Worm (Caenorhabditis elegans) whole organism, L4 larva: ENCODE measurements around the gene F10G2.1.

ENCODE experiments used
- ama-1 ChIP-seq: fragments of 150-350 bp; optimal IDR thresholded peaks from 2 replicates; lab custom pipeline; 2014; ENCODE audit warnings: inconsistent platforms, mixed read lengths
- lsy-2 ChIP-seq, 2 experiments: fragments of 150-350 bp in 1 of 2; sonication (generic microtip) in 1 of 2; optimal IDR thresholded peaks; 2 replicates each; lab custom pipeline; 2014 to 2017; ENCODE audit warnings: missing biosample characterization in 2 of 2, missing genetic modification characterization in 2 of 2
- mxl-2 ChIP-seq: fragments of 200-800 bp; sonication (Bioruptor generic); conservative IDR thresholded peaks from 2 replicates; pipeline ENCODE4 v1.3.6; 2022; ENCODE audit warnings: missing genetic modification reagents, missing genetic modification characterization, missing compliant biosample characterization
- nhr-28 ChIP-seq: fragments of 150-350 bp; optimal IDR thresholded peaks from 2 replicates; lab custom pipeline; 2014; ENCODE audit warnings: missing biosample characterization, missing genetic modification characterization
- nhr-77 ChIP-seq: fragments of 150-350 bp; optimal IDR thresholded peaks from 2 replicates; lab custom pipeline; 2014; ENCODE audit warnings: missing biosample characterization, missing genetic modification characterization
- ztf-11 ChIP-seq: fragments of 150-350 bp; optimal IDR thresholded peaks from 2 replicates; lab custom pipeline; 2014; ENCODE audit warnings: missing biosample characterization, missing genetic modification characterization

DNA sequence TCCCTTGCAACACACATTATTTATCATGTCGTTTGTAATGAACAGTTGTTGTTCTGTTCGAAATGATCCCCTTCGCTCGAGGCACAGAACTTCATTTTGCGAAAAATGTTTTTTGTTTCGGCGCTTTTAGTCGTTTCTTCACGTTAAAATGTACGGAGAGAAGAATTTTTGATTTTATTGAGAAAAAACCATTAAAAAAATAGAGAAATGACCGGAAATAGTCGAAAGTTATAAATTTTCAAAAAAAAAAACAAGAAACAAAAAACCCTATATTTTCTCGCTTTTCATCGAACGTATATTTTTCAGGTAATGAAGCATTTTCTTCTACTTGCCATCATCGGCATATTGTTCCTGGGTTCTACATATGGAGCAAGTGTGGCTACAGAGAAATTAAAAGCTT, at the start of gene F10G2.1:
- TF ChIP-seq nhr-28 (tag; lab: Kevin White, UChicago) = no peak
- no peak for TF ChIP-seq mxl-2 (GFP tag; lab: Robert Waterston, UW)
- TF ChIP-seq ama-1 = no peak
- no peak for TF ChIP-seq lsy-2 (tag; optimal IDR thresholded peaks at IDR 0.05; lab: Kevin White, UChicago)
- TF ChIP-seq nhr-77 = no peak
- TF ChIP-seq ztf-11 (tag; lab: Kevin White, UChicago) = no peak
